Worm (Caenorhabditis elegans) whole organism, mixed stage, embryonic: ENCODE measurements around the gene srw-62.

Experiments
- M03D4.4 ChIP-seq: sonication (generic microtip); optimal IDR thresholded peaks from 2 replicates; lab custom pipeline; 2017; ENCODE audit warnings: mild to moderate bottlenecking, missing genetic modification characterization, missing compliant biosample characterization
- bed-3 ChIP-seq: fragments of 200-800 bp; sonication (Bioruptor generic); optimal IDR thresholded peaks from 3 replicates; lab custom pipeline; 2018; ENCODE audit warnings: mild to moderate bottlenecking, missing genetic modification characterization, moderate library complexity, missing compliant biosample characterization
- blmp-1 ChIP-seq: fragments of 150-350 bp; optimal IDR thresholded peaks from 2 replicates; lab custom pipeline; 2014; ENCODE audit warnings: missing biosample characterization, missing genetic modification characterization
- ceh-39 ChIP-seq: fragments of 150-350 bp; optimal IDR thresholded peaks from 2 replicates; lab custom pipeline; 2014; ENCODE audit warnings: missing biosample characterization, missing genetic modification characterization
- ces-1 ChIP-seq: fragments of 150-350 bp; optimal IDR thresholded peaks from 2 replicates; lab custom pipeline; 2014; ENCODE audit warnings: missing biosample characterization, missing genetic modification reagents, missing genetic modification characterization
- drap-1 ChIP-seq: fragments of 200-800 bp; sonication (Bioruptor generic); optimal IDR thresholded peaks from 3 replicates; lab custom pipeline; 2018; ENCODE audit warnings: mild to moderate bottlenecking, missing genetic modification characterization, missing compliant biosample characterization
- elt-3 ChIP-seq: fragments of 150-350 bp; optimal IDR thresholded peaks from 2 replicates; lab custom pipeline; 2014; ENCODE audit warnings: missing biosample characterization, missing genetic modification characterization
- flh-1 ChIP-seq: fragments of 200-800 bp; sonication (Bioruptor generic); optimal IDR thresholded peaks from 2 replicates; lab custom pipeline; 2018; ENCODE audit warnings: mild to moderate bottlenecking, missing genetic modification characterization, moderate library complexity, missing compliant biosample characterization
- ham-2 ChIP-seq: fragments of 200-800 bp; sonication (Bioruptor generic); optimal IDR thresholded peaks from 2 replicates; lab custom pipeline; 2018; ENCODE audit warnings: mild to moderate bottlenecking, missing genetic modification characterization, missing compliant biosample characterization
- hlh-1 ChIP-seq: fragments of 150-350 bp; optimal IDR thresholded peaks from 2 replicates; lab custom pipeline; 2014; ENCODE audit warnings: missing biosample characterization, missing genetic modification reagents, missing genetic modification characterization
- lin-13 ChIP-seq: fragments of 150-350 bp; optimal IDR thresholded peaks from 2 replicates; lab custom pipeline; 2014; ENCODE audit warnings: missing biosample characterization, missing genetic modification characterization
- lin-32 ChIP-seq: fragments of 200-800 bp; sonication (Bioruptor generic); optimal IDR thresholded peaks from 2 replicates; lab custom pipeline; 2018; ENCODE audit warnings: mild to moderate bottlenecking, missing genetic modification characterization, missing compliant biosample characterization
- lsy-2 ChIP-seq: fragments of 150-350 bp; optimal IDR thresholded peaks from 2 replicates; lab custom pipeline; 2014; ENCODE audit warnings: missing biosample characterization, missing genetic modification characterization
- mab-5 ChIP-seq: fragments of 150-350 bp; optimal IDR thresholded peaks from 2 replicates; lab custom pipeline; 2014; ENCODE audit warnings: missing biosample characterization, missing genetic modification characterization
- mep-1 ChIP-seq: fragments of 150-350 bp; optimal IDR thresholded peaks from 2 replicates; lab custom pipeline; 2017; ENCODE audit warnings: missing biosample characterization, missing genetic modification reagents, missing genetic modification characterization, inconsistent platforms
- mls-2 ChIP-seq: sonication (generic microtip); optimal IDR thresholded peaks from 2 replicates; lab custom pipeline; 2016; ENCODE audit warnings: mild to moderate bottlenecking, missing genetic modification characterization, moderate library complexity, missing compliant biosample characterization
- nhr-12 ChIP-seq: fragments of 150-350 bp; optimal IDR thresholded peaks from 2 replicates; lab custom pipeline; 2014; ENCODE audit warnings: missing biosample characterization, missing genetic modification characterization
- nhr-2 ChIP-seq: fragments of 150-350 bp; optimal IDR thresholded peaks from 2 replicates; lab custom pipeline; 2014; ENCODE audit warnings: missing biosample characterization, missing genetic modification characterization
- nhr-237 ChIP-seq: fragments of 150-350 bp; optimal IDR thresholded peaks from 2 replicates; lab custom pipeline; 2014; ENCODE audit warnings: missing biosample characterization, missing genetic modification characterization
- nhr-28 ChIP-seq: fragments of 150-350 bp; optimal IDR thresholded peaks from 2 replicates; lab custom pipeline; 2014; ENCODE audit warnings: missing biosample characterization, missing genetic modification characterization
- nhr-76 ChIP-seq: sonication (generic microtip); optimal IDR thresholded peaks from 2 replicates; lab custom pipeline; 2017; ENCODE audit warnings: missing biosample characterization, missing genetic modification characterization
- pha-4 ChIP-seq: fragments of 150-350 bp; optimal IDR thresholded peaks from 2 replicates; lab custom pipeline; 2018; ENCODE audit warnings: missing biosample characterization, missing genetic modification reagents, missing genetic modification characterization
- sem-2 ChIP-seq: fragments of 200-800 bp; sonication (Bioruptor generic); optimal IDR thresholded peaks from 2 replicates; lab custom pipeline; 2018; ENCODE audit warnings: mild to moderate bottlenecking, missing genetic modification characterization, missing compliant biosample characterization
- snpc-4 ChIP-seq: fragments of 150-350 bp; optimal IDR thresholded peaks from 2 replicates; lab custom pipeline; 2014; ENCODE audit warnings: missing biosample characterization, missing genetic modification characterization
- sptf-1 ChIP-seq: sonication (generic microtip); optimal IDR thresholded peaks from 2 replicates; lab custom pipeline; 2017; ENCODE audit warnings: mild to moderate bottlenecking, missing genetic modification characterization, moderate library complexity, missing compliant biosample characterization
- tbx-8 ChIP-seq: fragments of 200-800 bp; sonication (Bioruptor generic); optimal IDR thresholded peaks from 2 replicates; lab custom pipeline; 2018; ENCODE audit warnings: mild to moderate bottlenecking, missing genetic modification characterization, moderate library complexity, missing compliant biosample characterization
- unc-120 ChIP-seq: sonication (generic microtip); optimal IDR thresholded peaks from 2 replicates; lab custom pipeline; 2017; ENCODE audit warnings: missing genetic modification characterization, missing compliant biosample characterization; ENCODE audit not compliant: poor library complexity, severe bottlenecking
- unc-39 ChIP-seq: fragments of 150-350 bp; optimal IDR thresholded peaks from 2 replicates; lab custom pipeline; 2014; ENCODE audit warnings: missing biosample characterization, missing genetic modification characterization
- unc-62 ChIP-seq: fragments of 150-350 bp; optimal IDR thresholded peaks from 2 replicates; lab custom pipeline; 2014; ENCODE audit warnings: missing biosample characterization, missing genetic modification reagents, missing genetic modification characterization

The srw-62 gene

ce11 chrII:7857485-7858010 is 32.3 kb downstream of the srw-62 start, which contains the start of the genes cec-3 and T09A5.15 (continued):
- peak; percentile 54 for TF ChIP-seq ces-1 (GFP tag; lab: Kevin White, UChicago)
- TF ChIP-seq unc-62 (GFP tag; lab: Kevin White, UChicago): no peak
- peak; percentile 28 for TF ChIP-seq mab-5 (tag; lab: Kevin White, UChicago)
- no peak for TF ChIP-seq pha-4 (tag; lab: Kevin White, UChicago)

- no peak for TF ChIP-seq mls-2
- no peak for TF ChIP-seq hlh-1
- TF ChIP-seq snpc-4 (tag; lab: Kevin White, UChicago): no peak
- no peak for TF ChIP-seq nhr-12
- TF ChIP-seq lin-13: no peak
- TF ChIP-seq unc-62 (GFP tag; lab: Kevin White, UChicago): no peak
- TF ChIP-seq pha-4 (tag; lab: Kevin White, UChicago): no peak
- no peak for TF ChIP-seq sptf-1
- no peak for TF ChIP-seq bed-3 (GFP tag; lab: Kevin White, UChicago)
- no peak for TF ChIP-seq ham-2 (GFP tag; lab: Kevin White, UChicago)
- no peak for TF ChIP-seq flh-1 (GFP tag; lab: Kevin White, UChicago)
- TF ChIP-seq elt-3 (tag; lab: Kevin White, UChicago): no peak
- TF ChIP-seq lin-32 (GFP tag; lab: Kevin White, UChicago): no peak
- TF ChIP-seq nhr-76: no peak
- no peak for TF ChIP-seq ceh-39 (tag; lab: Kevin White, UChicago)
Observed at ce11 chrII:7858101-7858500, 32.9 kb downstream of the srw-62 start, which contains the start of gene sds-22. sds-22 (plus strand) TSS chrII:7858401.

- TF ChIP-seq lin-13: peak; percentile 31
- TF ChIP-seq tbx-8: no peak
- TF ChIP-seq mls-2: peak; percentile 48
- TF ChIP-seq ceh-39 (tag; lab: Kevin White, UChicago): no peak
- peak; percentile 22 for TF ChIP-seq hlh-1
- TF ChIP-seq blmp-1 (tag; lab: Kevin White, UChicago): no peak
- TF ChIP-seq unc-62 (GFP tag; lab: Kevin White, UChicago): peak; percentile 25
- TF ChIP-seq drap-1 (GFP tag; lab: Kevin White, UChicago): peak; percentile 4
- TF ChIP-seq ces-1 (GFP tag; lab: Kevin White, UChicago): peak; percentile 45
- TF ChIP-seq unc-120: peak; percentile 44
- no peak for TF ChIP-seq flh-1 (GFP tag; lab: Kevin White, UChicago)
- peak; percentile 27 for TF ChIP-seq lsy-2 (tag; lab: Kevin White, UChicago)
- TF ChIP-seq snpc-4 (tag; lab: Kevin White, UChicago): no peak
Observed at ce11 chrII:7860221-7860928, 35.2 kb downstream of the srw-62 start, which contains the start of gene lin-5. lin-5 (plus strand) TSS chrII:7860574.

ce11 chrII:7863480-7864125 is 38.4 kb downstream of the srw-62 start:
- no peak for TF ChIP-seq blmp-1 (tag; lab: Kevin White, UChicago)
- TF ChIP-seq sptf-1: peak; percentile 20
- TF ChIP-seq mep-1 (tag; lab: Kevin White, UChicago): no peak

ce11 chrII:7864207-7864606 is 39.0 kb downstream of the srw-62 start, which contains the start of gene ostb-1:
ostb-1 (plus strand) TSS chrII:7864507.
- peak; percentile 19 for TF ChIP-seq ces-1 (GFP tag; lab: Kevin White, UChicago)
- TF ChIP-seq lsy-2 (tag; lab: Kevin White, UChicago): peak; percentile 79
- no peak for TF ChIP-seq sptf-1
- TF ChIP-seq lin-32 (GFP tag; lab: Kevin White, UChicago): no peak
- TF ChIP-seq pha-4 (tag; lab: Kevin White, UChicago): peak; percentile 19
- peak; percentile 18 for TF ChIP-seq mep-1 (tag; lab: Kevin White, UChicago)

- TF ChIP-seq lin-32 (GFP tag; lab: Kevin White, UChicago) (no peak), nhr-2 (no peak), flh-1 (GFP tag; lab: Kevin White, UChicago) (no peak), nhr-28 (tag; lab: Kevin White, UChicago) (no peak), sem-2 (GFP tag; lab: Kevin White, UChicago) (no peak), M03D4.4 (tag; lab: Kevin White, UChicago) (no peak), sptf-1 (no peak), unc-39 (tag; lab: Kevin White, UChicago) (no peak), hlh-1 (no peak), lsy-2 (tag; lab: Kevin White, UChicago) (no peak), mep-1 (tag; lab: Kevin White, UChicago) (no peak), tbx-8 (no peak), nhr-237 (no peak), snpc-4 (tag; lab: Kevin White, UChicago) (no peak)
Observed at ce11 chrII:7864892-7865291, 39.7 kb downstream of the srw-62 start.
